Fruit fly (Drosophila melanogaster) whole organism, adult: Measurements from ENCODE around the gene Ciz1.

Experiments
- CG11617 ChIP-seq: fragments of 200-800 bp; sonication (Bioruptor generic); optimal IDR thresholded peaks from 2 replicates; lab custom pipeline; 2017; ENCODE audit warnings: mild to moderate bottlenecking, missing biosample characterization, missing genetic modification reagents, missing genetic modification characterization
- CG12768 ChIP-seq: fragments of 200-800 bp; sonication (Bioruptor generic); optimal IDR thresholded peaks from 2 replicates; lab custom pipeline; 2017; ENCODE audit warnings: missing biosample characterization, missing genetic modification characterization, mild to moderate bottlenecking, moderate library complexity, missing genetic modification reagents
- CG14711 ChIP-seq: fragments of 200-800 bp; sonication (Bioruptor generic); optimal IDR thresholded peaks from 2 replicates; lab custom pipeline; 2018; ENCODE audit warnings: missing biosample characterization, mild to moderate bottlenecking, missing genetic modification characterization, moderate library complexity
- CG33017 ChIP-seq: fragments of 200-800 bp; sonication (Bioruptor generic); optimal IDR thresholded peaks from 2 replicates; lab custom pipeline; 2018; ENCODE audit warnings: missing biosample characterization, mild to moderate bottlenecking, missing genetic modification characterization, moderate library complexity
- CG5204 ChIP-seq: fragments of 200-800 bp; sonication (Bioruptor generic); optimal IDR thresholded peaks from 2 replicates; lab custom pipeline; 2016; ENCODE audit warnings: missing biosample characterization, missing genetic modification characterization
- CG7045 ChIP-seq: fragments of 200-800 bp; sonication (Bioruptor generic); optimal IDR thresholded peaks from 2 replicates; lab custom pipeline; 2017; ENCODE audit warnings: missing biosample characterization, mild to moderate bottlenecking, missing genetic modification characterization
- Crg-1 ChIP-seq: fragments of 200-800 bp; sonication (Bioruptor generic); optimal IDR thresholded peaks from 2 replicates; lab custom pipeline; 2016; ENCODE audit warnings: missing biosample characterization, missing genetic modification characterization
- Mnt ChIP-seq: fragments of 200-800 bp; sonication (Bioruptor generic); optimal IDR thresholded peaks from 2 replicates; lab custom pipeline; 2016; ENCODE audit warnings: missing biosample characterization, mild to moderate bottlenecking, missing genetic modification characterization
- cnc ChIP-seq, 2 experiments: fragments of >200 bp; optimal IDR thresholded peaks; 2 replicates each; lab custom pipeline; 2017
- kay ChIP-seq: fragments of 200-800 bp; sonication (Bioruptor generic); peaks from one replicate; lab custom pipeline; 2016; ENCODE audit warnings: missing biosample characterization, missing genetic modification characterization, borderline replicate concordance
- ovo ChIP-seq: fragments of 200-800 bp; sonication (Bioruptor generic); optimal IDR thresholded peaks from 2 replicates; lab custom pipeline; 2016; ENCODE audit warnings: missing biosample characterization, missing genetic modification characterization
- pad ChIP-seq: fragments of 200-800 bp; sonication (Bioruptor generic); optimal IDR thresholded peaks from 3 replicates; lab custom pipeline; 2017; ENCODE audit warnings: missing biosample characterization, missing genetic modification characterization, mild to moderate bottlenecking, moderate library complexity, missing genetic modification reagents
- tj ChIP-seq: fragments of 200-800 bp; sonication (Bioruptor generic); optimal IDR thresholded peaks from 3 replicates; lab custom pipeline; 2017; ENCODE audit warnings: missing biosample characterization, mild to moderate bottlenecking, missing genetic modification characterization, moderate library complexity
- toe ChIP-seq: fragments of 200-800 bp; sonication (Bioruptor generic); optimal IDR thresholded peaks from 2 replicates; lab custom pipeline; 2016; ENCODE audit warnings: missing biosample characterization, missing genetic modification characterization

DNA sequence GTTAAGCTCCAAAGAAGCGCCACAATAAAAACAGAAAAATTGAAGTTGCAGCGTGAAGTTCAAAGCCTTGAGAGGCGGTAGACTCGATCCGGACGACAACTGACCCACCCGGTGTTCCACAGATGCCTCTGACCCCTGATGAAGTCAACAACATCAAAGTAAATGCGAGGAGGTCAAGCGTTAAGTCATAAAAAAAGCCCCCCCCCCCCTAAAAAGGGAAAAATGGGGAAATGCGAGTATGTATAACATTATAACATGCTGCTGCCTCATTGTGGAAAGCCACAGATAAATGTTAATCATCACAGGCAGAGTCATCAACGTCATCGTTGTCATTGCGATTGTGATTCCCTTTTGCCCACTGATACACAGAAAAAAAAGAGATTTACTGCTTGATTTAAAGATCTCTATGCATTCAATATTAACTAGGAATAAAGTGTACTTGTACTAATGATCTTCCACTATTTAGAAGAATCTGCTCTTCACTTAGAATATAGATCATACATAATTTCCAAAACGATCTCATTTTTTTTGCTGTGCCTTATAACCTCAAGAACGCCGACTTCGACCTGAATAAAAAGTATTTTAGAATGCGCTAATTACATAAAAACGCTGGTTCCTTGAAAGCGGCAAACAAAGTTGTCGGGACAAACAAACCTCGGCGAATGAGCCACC lies 13.3 kb upstream of the Ciz1 start:
- no peak for TF ChIP-seq Mnt (GFP tag; lab: Kevin White, UChicago)
- no peak for TF ChIP-seq ovo (GFP tag; lab: Kevin White, UChicago)
- no peak for TF ChIP-seq kay
- no peak for TF ChIP-seq pad
- no peak for TF ChIP-seq tj (GFP tag; lab: Kevin White, UChicago)
- TF ChIP-seq Crg-1 (GFP tag; lab: Kevin White, UChicago): no peak
- TF ChIP-seq CG11617: no peak
- TF ChIP-seq CG14711 (tag; lab: Kevin White, UChicago): no peak
- no peak for TF ChIP-seq CG5204 (GFP tag; lab: Kevin White, UChicago)
- TF ChIP-seq toe (GFP tag; lab: Kevin White, UChicago): no peak
- TF ChIP-seq cnc (optimal IDR thresholded peaks at IDR 0.05; lab: Kevin White, UChicago): no peak
- TF ChIP-seq CG33017: no peak
- TF ChIP-seq CG12768 (GFP tag; lab: Kevin White, UChicago): no peak
- TF ChIP-seq CG7045 (GFP tag; lab: Kevin White, UChicago): no peak
